Fruit fly (Drosophila melanogaster) whole organism, pupa: ENCODE measurements around the gene Vsp37A.

Source experiments
- CG12605 ChIP-seq: fragments of 200-800 bp; sonication (Bioruptor generic); IDR thresholded peaks from 2 replicates; pipeline ENCODE4 v1.3.6; 2022; ENCODE audit warnings: missing biosample characterization, missing genetic modification characterization
- CG13204 ChIP-seq: fragments of 200-800 bp; sonication (Bioruptor generic); optimal IDR thresholded peaks from 2 replicates; lab custom pipeline; 2018; ENCODE audit warnings: missing biosample characterization, mild to moderate bottlenecking, missing genetic modification characterization, moderate library complexity
- CG14655 ChIP-seq: fragments of 200-800 bp; sonication (Bioruptor generic); optimal IDR thresholded peaks from 3 replicates; lab custom pipeline; 2017; ENCODE audit warnings: mild to moderate bottlenecking, missing biosample characterization, missing genetic modification reagents, missing genetic modification characterization
- CG34367 ChIP-seq: fragments of 200-800 bp; sonication (Bioruptor generic); optimal IDR thresholded peaks from 2 replicates; lab custom pipeline; 2018; ENCODE audit warnings: missing biosample characterization, mild to moderate bottlenecking, missing genetic modification characterization
- CG8159 ChIP-seq: fragments of 200-800 bp; sonication (Bioruptor generic); optimal IDR thresholded peaks from 3 replicates; lab custom pipeline; 2018; ENCODE audit warnings: missing biosample characterization, mild to moderate bottlenecking, missing genetic modification characterization, moderate library complexity
- CG9948 ChIP-seq: fragments of 200-800 bp; sonication (Bioruptor generic); optimal IDR thresholded peaks from 2 replicates; lab custom pipeline; 2018; ENCODE audit warnings: missing biosample characterization, mild to moderate bottlenecking, missing genetic modification characterization, moderate library complexity
- D1 ChIP-seq: fragments of 200-800 bp; sonication (Bioruptor generic); optimal IDR thresholded peaks from 2 replicates; lab custom pipeline; 2018; ENCODE audit warnings: missing biosample characterization, mild to moderate bottlenecking, missing genetic modification characterization, moderate library complexity
- Ets98B ChIP-seq: fragments of 200-800 bp; sonication (Bioruptor generic); IDR thresholded peaks from 2 replicates; pipeline ENCODE4 v1.3.6; 2022; ENCODE audit warnings: missing biosample characterization, missing genetic modification characterization
- Pif1B ChIP-seq: fragments of 200-800 bp; sonication (Bioruptor generic); optimal IDR thresholded peaks from 3 replicates; lab custom pipeline; 2016; ENCODE audit warnings: missing biosample characterization, missing genetic modification characterization
- Snoo ChIP-seq: fragments of 200-800 bp; sonication (Bioruptor generic); optimal IDR thresholded peaks from 3 replicates; lab custom pipeline; 2017; ENCODE audit warnings: missing biosample characterization, mild to moderate bottlenecking, missing genetic modification characterization, inconsistent platforms
- fd96Ca ChIP-seq: fragments of 200-800 bp; sonication (Bioruptor generic); IDR thresholded peaks from 3 replicates; pipeline ENCODE4 v1.3.6; 2022; ENCODE audit warnings: missing biosample characterization, missing genetic modification characterization
- rn ChIP-seq: fragments of 200-800 bp; sonication (Bioruptor generic); IDR thresholded peaks from 2 replicates; pipeline ENCODE4 v1.3.6; 2022; ENCODE audit warnings: missing biosample characterization, missing genetic modification characterization

- no peak for TF ChIP-seq CG13204 (GFP tag; lab: Kevin White, UChicago)
- TF ChIP-seq Ets98B (GFP tag; lab: Robert Waterston, UW) = no peak
- no peak for TF ChIP-seq CG9948 (tag; lab: Kevin White, UChicago)
- TF ChIP-seq CG34367 = no peak
- TF ChIP-seq rn (GFP tag; lab: Robert Waterston, UW) = no peak
- no peak for TF ChIP-seq CG12605
- TF ChIP-seq Pif1B (GFP tag; lab: Kevin White, UChicago) = no peak
- TF ChIP-seq fd96Ca (GFP tag; lab: Robert Waterston, UW) = no peak
- no peak for TF ChIP-seq CG8159 (tag; lab: Kevin White, UChicago)
- no peak for TF ChIP-seq D1 (tag; lab: Kevin White, UChicago)
- peak; percentile 5 for TF ChIP-seq Snoo (tag; lab: Kevin White, UChicago)
- TF ChIP-seq CG14655 (GFP tag; lab: Kevin White, UChicago) = no peak
Measured at dm6 chrX:616761-617476, 4.4 kb upstream of the Vsp37A start.
